Fruit fly (Drosophila melanogaster) whole organism, embryonic: ENCODE data around the gene dlg1.
A peak's percentile ranks its signal among the peaks of the same experiment; 100 is the strongest.

Experiments used
- CG11085 ChIP-seq: fragments of 200-800 bp; sonication (Bioruptor generic); IDR thresholded peaks from 2 replicates; pipeline ENCODE4 v1.3.6; 2022; ENCODE audit warnings: missing biosample characterization, missing genetic modification characterization
- CG12104 ChIP-seq: fragments of 200-800 bp; sonication (Bioruptor generic); optimal IDR thresholded peaks from 3 replicates; lab custom pipeline; 2016; ENCODE audit warnings: missing biosample characterization, missing genetic modification characterization
- CG1233 ChIP-seq: fragments of 200-800 bp; sonication (Bioruptor generic); optimal IDR thresholded peaks from 4 replicates; lab custom pipeline; 2018; ENCODE audit warnings: missing biosample characterization, mild to moderate bottlenecking, missing genetic modification characterization
- CG14667 ChIP-seq: fragments of 200-800 bp; sonication (Bioruptor generic); IDR thresholded peaks from 2 replicates; pipeline ENCODE4 v1.3.6; 2022; ENCODE audit warnings: missing biosample characterization, missing genetic modification characterization
- CG15269 ChIP-seq: fragments of 200-800 bp; sonication (Bioruptor generic); optimal IDR thresholded peaks from 2 replicates; lab custom pipeline; 2018; ENCODE audit warnings: missing biosample characterization, mild to moderate bottlenecking, missing genetic modification characterization, moderate library complexity
- CG15479 ChIP-seq: fragments of 200-800 bp; sonication (Bioruptor generic); optimal IDR thresholded peaks from 3 replicates; lab custom pipeline; 2019; ENCODE audit warnings: missing biosample characterization, mild to moderate bottlenecking, missing genetic modification characterization, moderate library complexity
- CG17802 ChIP-seq: fragments of 200-800 bp; sonication (Bioruptor generic); optimal IDR thresholded peaks from 2 replicates; lab custom pipeline; 2018; ENCODE audit warnings: missing biosample characterization, mild to moderate bottlenecking, missing genetic modification characterization, moderate library complexity
- CG17829 ChIP-seq: fragments of 200-800 bp; optimal IDR thresholded peaks from 2 replicates; lab custom pipeline; 2019; ENCODE audit warnings: missing biosample characterization, mild to moderate bottlenecking, missing genetic modification characterization, moderate library complexity
- CG2199 ChIP-seq: fragments of 200-800 bp; sonication (Bioruptor generic); IDR thresholded peaks from 3 replicates; pipeline ENCODE4 v1.3.6; 2022; ENCODE audit warnings: missing biosample characterization, missing genetic modification characterization
- CG2202 ChIP-seq: fragments of 200-800 bp; sonication (Bioruptor generic); optimal IDR thresholded peaks from 2 replicates; lab custom pipeline; 2018; ENCODE audit warnings: missing biosample characterization, mild to moderate bottlenecking, missing genetic modification characterization
- CG2678 ChIP-seq: fragments of 200-800 bp; sonication (Bioruptor generic); optimal IDR thresholded peaks from 3 replicates; lab custom pipeline; 2019; ENCODE audit warnings: missing biosample characterization, mild to moderate bottlenecking, missing genetic modification characterization, moderate library complexity
- CG2875 ChIP-seq: fragments of 200-800 bp; sonication (Bioruptor generic); optimal IDR thresholded peaks from 2 replicates; lab custom pipeline; 2017; ENCODE audit warnings: missing biosample characterization, mild to moderate bottlenecking, missing genetic modification characterization, missing genetic modification reagents
- CG2889 ChIP-seq: fragments of 200-800 bp; sonication (Bioruptor generic); IDR thresholded peaks from 3 replicates; pipeline ENCODE4 v1.3.6; 2022; ENCODE audit warnings: missing biosample characterization, missing genetic modification characterization
- CG31365 ChIP-seq: fragments of 200-800 bp; sonication (Bioruptor generic); optimal IDR thresholded peaks from 2 replicates; lab custom pipeline; 2018; ENCODE audit warnings: missing biosample characterization, mild to moderate bottlenecking, missing genetic modification characterization
- CG3407 ChIP-seq: fragments of 200-800 bp; sonication (Bioruptor generic); optimal IDR thresholded peaks from 2 replicates; lab custom pipeline; 2018; ENCODE audit warnings: missing biosample characterization, mild to moderate bottlenecking, missing genetic modification characterization
- CG7745 ChIP-seq: fragments of 200-800 bp; sonication (Bioruptor generic); optimal IDR thresholded peaks from 2 replicates; lab custom pipeline; 2018; ENCODE audit warnings: missing biosample characterization, mild to moderate bottlenecking, missing genetic modification characterization, moderate library complexity
- CG7786 ChIP-seq: fragments of 200-800 bp; sonication (Bioruptor generic); optimal IDR thresholded peaks from 2 replicates; lab custom pipeline; 2016; ENCODE audit warnings: missing biosample characterization, missing genetic modification characterization
- CG8924 ChIP-seq: fragments of 200-800 bp; optimal IDR thresholded peaks from 3 replicates; lab custom pipeline; 2019; ENCODE audit warnings: missing biosample characterization, mild to moderate bottlenecking, missing genetic modification characterization, moderate library complexity
- CG8944 ChIP-seq: fragments of 200-800 bp; sonication (Bioruptor generic); optimal IDR thresholded peaks from 3 replicates; lab custom pipeline; 2016; ENCODE audit warnings: missing biosample characterization, missing genetic modification characterization
- CrebB ChIP-seq: fragments of 200-800 bp; sonication (Bioruptor generic); optimal IDR thresholded peaks from 3 replicates; lab custom pipeline; 2018; ENCODE audit warnings: missing biosample characterization, mild to moderate bottlenecking, missing genetic modification characterization
- Hsf ChIP-seq: fragments of 200-800 bp; sonication (Bioruptor generic); optimal IDR thresholded peaks from 3 replicates; lab custom pipeline; 2016; ENCODE audit warnings: missing biosample characterization, missing genetic modification characterization
- Nf-YA ChIP-seq: fragments of 200-800 bp; sonication (Bioruptor generic); IDR thresholded peaks from 2 replicates; pipeline ENCODE4 v1.3.6; 2022; ENCODE audit warnings: missing biosample characterization, missing genetic modification characterization
- Oli ChIP-seq: fragments of 200-800 bp; sonication (Bioruptor generic); optimal IDR thresholded peaks from 2 replicates; lab custom pipeline; 2018; ENCODE audit warnings: missing biosample characterization, mild to moderate bottlenecking, missing genetic modification characterization, moderate library complexity
- Ssrp ChIP-seq: fragments of 200-800 bp; sonication (Bioruptor generic); optimal IDR thresholded peaks from 2 replicates; lab custom pipeline; 2018; ENCODE audit warnings: missing biosample characterization, mild to moderate bottlenecking, missing genetic modification characterization, moderate library complexity
- ac ChIP-seq: fragments of 200-800 bp; sonication (Bioruptor generic); optimal IDR thresholded peaks from 3 replicates; lab custom pipeline; 2017; ENCODE audit warnings: missing biosample characterization, mild to moderate bottlenecking, missing genetic modification characterization
- ase ChIP-seq: fragments of 200-800 bp; sonication (Bioruptor generic); IDR thresholded peaks from 3 replicates; pipeline ENCODE4 v1.3.6; 2022; ENCODE audit warnings: missing biosample characterization, missing genetic modification characterization
- bsh ChIP-seq, 2 experiments: fragments of 200-800 bp; sonication (Bioruptor generic); optimal IDR thresholded peaks; 2 replicates each; lab custom pipeline; 2017 to 2018; ENCODE audit warnings: mild to moderate bottlenecking in 2 of 2, missing biosample characterization in 2 of 2, missing genetic modification characterization in 2 of 2, moderate library complexity in 1 of 2
- btn ChIP-seq: fragments of 200-800 bp; sonication (Bioruptor generic); optimal IDR thresholded peaks from 2 replicates; lab custom pipeline; 2016; ENCODE audit warnings: missing biosample characterization, missing genetic modification characterization
- chinmo ChIP-seq: fragments of 200-800 bp; sonication (Bioruptor generic); IDR thresholded peaks from 4 replicates; pipeline ENCODE4 v1.3.6; 2022; ENCODE audit warnings: missing biosample characterization, missing genetic modification characterization; ENCODE audit not compliant: partially characterized antibody
- chm ChIP-seq: fragments of 200-800 bp; sonication (Bioruptor generic); IDR thresholded peaks from 2 replicates; pipeline ENCODE4 v1.3.6; 2022; ENCODE audit warnings: missing biosample characterization, missing genetic modification characterization
- crp ChIP-seq, 2 experiments: fragments of 200-800 bp; sonication (Bioruptor generic); optimal IDR thresholded peaks; 2 replicates in 1 of 2; 3 replicates in 1 of 2; lab custom pipeline; 2017; ENCODE audit warnings: missing biosample characterization in 2 of 2, missing genetic modification characterization in 2 of 2, mild to moderate bottlenecking in 1 of 2, moderate library complexity in 1 of 2
- dmrt99B ChIP-seq: fragments of 200-800 bp; sonication (Bioruptor generic); optimal IDR thresholded peaks from 2 replicates; lab custom pipeline; 2018; ENCODE audit warnings: missing biosample characterization, mild to moderate bottlenecking, missing genetic modification characterization, moderate library complexity
- gcm ChIP-seq: fragments of 200-800 bp; sonication (Bioruptor generic); optimal IDR thresholded peaks from 2 replicates; lab custom pipeline; 2019; ENCODE audit warnings: missing biosample characterization, mild to moderate bottlenecking, missing genetic modification characterization, moderate library complexity
- gcm2 ChIP-seq: fragments of 200-800 bp; sonication (Bioruptor generic); optimal IDR thresholded peaks from 2 replicates; lab custom pipeline; 2016; ENCODE audit warnings: missing biosample characterization, missing genetic modification characterization
- gro ChIP-seq: fragments of 200-800 bp; sonication (Bioruptor generic); optimal IDR thresholded peaks from 2 replicates; lab custom pipeline; 2016; ENCODE audit warnings: missing biosample characterization, missing genetic modification characterization
- gt ChIP-seq: fragments of 200-800 bp; sonication (Bioruptor generic); IDR thresholded peaks from 2 replicates; pipeline ENCODE4 v1.3.6; 2022; ENCODE audit warnings: missing biosample characterization, missing genetic modification characterization
- klu ChIP-seq: fragments of 200-800 bp; sonication (Bioruptor generic); IDR thresholded peaks from 2 replicates; pipeline ENCODE4 v1.3.6; 2022; ENCODE audit warnings: missing biosample characterization, missing genetic modification characterization
- lilli ChIP-seq: fragments of 200-800 bp; sonication (Bioruptor generic); optimal IDR thresholded peaks from 3 replicates; lab custom pipeline; 2016; ENCODE audit warnings: missing biosample characterization, missing genetic modification characterization
- nau ChIP-seq: fragments of 200-800 bp; sonication (Bioruptor generic); optimal IDR thresholded peaks from 3 replicates; lab custom pipeline; 2017; ENCODE audit warnings: missing biosample characterization, mild to moderate bottlenecking, missing genetic modification characterization, missing genetic modification reagents
- nerfin-2 ChIP-seq: fragments of 200-800 bp; sonication (Bioruptor generic); IDR thresholded peaks from 2 replicates; pipeline ENCODE4 v1.3.6; 2022; ENCODE audit warnings: missing biosample characterization, missing genetic modification characterization; ENCODE audit not compliant: partially characterized antibody
- phol ChIP-seq: fragments of 200-800 bp; sonication (Bioruptor generic); optimal IDR thresholded peaks from 3 replicates; lab custom pipeline; 2018; ENCODE audit warnings: missing biosample characterization, mild to moderate bottlenecking, missing genetic modification characterization, moderate library complexity
- pnt ChIP-seq: fragments of 200-800 bp; sonication (Bioruptor generic); optimal IDR thresholded peaks from 3 replicates; lab custom pipeline; 2016; ENCODE audit warnings: missing biosample characterization, missing genetic modification characterization
- psq ChIP-seq: fragments of 200-800 bp; sonication (Bioruptor generic); optimal IDR thresholded peaks from 2 replicates; lab custom pipeline; 2017; ENCODE audit warnings: missing biosample characterization, missing genetic modification characterization
- pum ChIP-seq: fragments of 200-800 bp; sonication (Bioruptor generic); optimal IDR thresholded peaks from 2 replicates; lab custom pipeline; 2016; ENCODE audit warnings: missing biosample characterization, missing genetic modification characterization
- repo ChIP-seq: fragments of 200-800 bp; sonication (Bioruptor generic); optimal IDR thresholded peaks from 2 replicates; lab custom pipeline; 2016; ENCODE audit warnings: missing biosample characterization, missing genetic modification characterization
- sc ChIP-seq, 3 experiments: fragments of >200 bp in 2 of 3; fragments of 200-800 bp in 1 of 3; sonication (Bioruptor generic) in 1 of 3; optimal IDR thresholded peaks; 2 replicates in 2 of 3; 3 replicates in 1 of 3; lab custom pipeline; 2017; ENCODE audit warnings: mild to moderate bottlenecking in 1 of 3, missing biosample characterization in 1 of 3, missing genetic modification characterization in 1 of 3, missing genetic modification reagents in 1 of 3
- schlank ChIP-seq: fragments of 200-800 bp; sonication (Bioruptor generic); optimal IDR thresholded peaks from 2 replicates; lab custom pipeline; 2018; ENCODE audit warnings: missing biosample characterization, mild to moderate bottlenecking, missing genetic modification characterization
- vfl ChIP-seq: fragments of 200-800 bp; sonication (Bioruptor generic); optimal IDR thresholded peaks from 2 replicates; lab custom pipeline; 2016; ENCODE audit warnings: missing biosample characterization, missing genetic modification characterization
- vnd ChIP-seq: fragments of 200-800 bp; sonication (Bioruptor generic); IDR thresholded peaks from 3 replicates; pipeline ENCODE4 v1.3.6; 2022; ENCODE audit warnings: missing biosample characterization, missing genetic modification characterization; ENCODE audit not compliant: partially characterized antibody

Gene dlg1

dm6 chrX:11391364-11391915 is 22.0 kb downstream of the dlg1 start (continued):
- TF ChIP-seq CG31365 (tag; lab: Kevin White, UChicago) (no peak), psq (GFP tag; lab: Kevin White, UChicago) (no peak), CG2875 (GFP tag; lab: Kevin White, UChicago) (no peak), CG12104 (GFP tag; lab: Kevin White, UChicago) (no peak), sc (optimal IDR thresholded peaks at IDR 0.05; lab: Kevin White, UChicago) (no peak), sc (GFP tag; optimal IDR thresholded peaks at IDR 0.05; lab: Kevin White, UChicago) (no peak), CG7786 (GFP tag; lab: Kevin White, UChicago) (peak; percentile 16), CG15269 (tag; lab: Kevin White, UChicago) (peak; percentile 70), Oli (no peak), CrebB (tag; lab: Kevin White, UChicago) (no peak), CG2199 (GFP tag; lab: Robert Waterston, UW) (no peak), Nf-YA (GFP tag; lab: Robert Waterston, UW) (no peak), CG7745 (no peak), CG2678 (tag; lab: Kevin White, UChicago) (peak; percentile 59), vnd (no peak), klu (GFP tag; lab: Robert Waterston, UW) (peak; percentile 18; the same call in 1 of the 2 replicates), CG17829 (tag; lab: Kevin White, UChicago) (no peak), Ssrp (tag; lab: Kevin White, UChicago) (no peak), gt (GFP tag; lab: Robert Waterston, UW) (no peak), gcm2 (GFP tag; lab: Kevin White, UChicago) (no peak), Hsf (GFP tag; lab: Kevin White, UChicago) (peak; percentile 30), pum (GFP tag; lab: Kevin White, UChicago) (no peak), CG15479 (GFP tag; lab: Kevin White, UChicago) (no peak), ase (GFP tag; lab: Robert Waterston, UW) (0 out of 3 replicates have a peak, but pooled peaks have one; percentile 39), CG2202 (tag; lab: Kevin White, UChicago) (no peak), chm (0 out of 2 replicates have a peak, but pooled peaks have one; percentile 55), CG14667 (GFP tag; lab: Robert Waterston, UW) (peak; percentile 29; the same call in 1 of the 2 replicates), repo (GFP tag; lab: Kevin White, UChicago) (no peak), chinmo (GFP tag; lab: Robert Waterston, UW) (no peak), CG8944 (GFP tag; lab: Kevin White, UChicago) (peak; percentile 40), nerfin-2 (no peak), vfl (GFP tag; lab: Kevin White, UChicago) (no peak), CG8924 (no peak), CG2889 (GFP tag; lab: Robert Waterston, UW) (peak; percentile 48; the same call in 1 of the 3 replicates), nau (GFP tag; lab: Kevin White, UChicago) (no peak), bsh (GFP tag; optimal IDR thresholded peaks at IDR 0.05; lab: Kevin White, UChicago) (peak in 1 of 2 experiments; percentile 8), schlank (tag; lab: Kevin White, UChicago) (no peak), dmrt99B (tag; lab: Kevin White, UChicago) (no peak), phol (peak; percentile 18), gro (GFP tag; lab: Kevin White, UChicago) (peak; percentile 10), CG1233 (GFP tag; lab: Kevin White, UChicago) (no peak), gcm (no peak), CG17802 (no peak), lilli (GFP tag; lab: Kevin White, UChicago) (peak; percentile 43), btn (GFP tag; lab: Kevin White, UChicago) (no peak), pnt (GFP tag; lab: Kevin White, UChicago) (peak; percentile 17), crp (GFP tag; optimal IDR thresholded peaks at IDR 0.05; lab: Kevin White, UChicago) (no peak), CG3407 (GFP tag; lab: Kevin White, UChicago) (no peak), ac (GFP tag; lab: Kevin White, UChicago) (no peak), CG11085 (GFP tag; lab: Robert Waterston, UW) (0 out of 2 replicates have a peak, but pooled peaks have one; percentile 11)
